Worm (Caenorhabditis elegans) whole organism, L3 larva: ENCODE measurements around the gene str-153.

ENCODE experiments used
- R02D3.7 ChIP-seq: fragments of 150-350 bp; optimal IDR thresholded peaks from 2 replicates; lab custom pipeline; 2014; ENCODE audit warnings: missing biosample characterization, missing genetic modification characterization
- aly-2 ChIP-seq: fragments of 150-350 bp; optimal IDR thresholded peaks from 2 replicates; lab custom pipeline; 2014; ENCODE audit warnings: missing biosample characterization, missing genetic modification characterization
- ama-1 ChIP-seq: fragments of 150-350 bp; optimal IDR thresholded peaks from 2 replicates; lab custom pipeline; 2018
- ceh-16 ChIP-seq: sonication (generic microtip); optimal IDR thresholded peaks from 2 replicates; lab custom pipeline; 2017; ENCODE audit warnings: missing biosample characterization, missing genetic modification characterization
- ceh-28 ChIP-seq: fragments of 150-350 bp; optimal IDR thresholded peaks from 2 replicates; lab custom pipeline; 2014; ENCODE audit warnings: missing biosample characterization, missing genetic modification reagents, missing genetic modification characterization
- ceh-82 ChIP-seq: fragments of 150-350 bp; optimal IDR thresholded peaks from 2 replicates; lab custom pipeline; 2014; ENCODE audit warnings: missing biosample characterization, missing genetic modification characterization
- ceh-9 ChIP-seq: sonication (generic microtip); optimal IDR thresholded peaks from 2 replicates; lab custom pipeline; 2018; ENCODE audit warnings: missing biosample characterization, missing genetic modification characterization
- egl-27 ChIP-seq: sonication (generic microtip); optimal IDR thresholded peaks from 4 replicates; lab custom pipeline; 2017; ENCODE audit warnings: missing biosample characterization, missing genetic modification reagents, missing genetic modification characterization
- egl-5 ChIP-seq: fragments of 150-350 bp; optimal IDR thresholded peaks from 2 replicates; lab custom pipeline; 2017; ENCODE audit warnings: missing biosample characterization, missing genetic modification reagents, missing genetic modification characterization, inconsistent platforms
- elt-2 ChIP-seq: sonication (generic microtip); optimal IDR thresholded peaks from 2 replicates; lab custom pipeline; 2016; ENCODE audit warnings: missing genetic modification reagents, mild to moderate bottlenecking, missing genetic modification characterization, missing compliant biosample characterization
- elt-3 ChIP-seq, 3 experiments: fragments of 150-350 bp in 1 of 3; sonication (generic microtip) in 2 of 3; optimal IDR thresholded peaks; 2 replicates in 2 of 3; 4 replicates in 1 of 3; lab custom pipeline; 2014 to 2017; ENCODE audit warnings: missing biosample characterization in 3 of 3, missing genetic modification characterization in 3 of 3
- fos-1 ChIP-seq: fragments of 150-350 bp; optimal IDR thresholded peaks from 2 replicates; lab custom pipeline; 2014; ENCODE audit warnings: missing biosample characterization, missing genetic modification characterization
- hmg-11 ChIP-seq: sonication (generic microtip); optimal IDR thresholded peaks from 2 replicates; lab custom pipeline; 2016; ENCODE audit warnings: missing genetic modification characterization, missing compliant biosample characterization
- jun-1 ChIP-seq: fragments of 150-350 bp; optimal IDR thresholded peaks from 2 replicates; lab custom pipeline; 2014; ENCODE audit warnings: missing biosample characterization, missing genetic modification reagents, missing genetic modification characterization
- lin-15B ChIP-seq: fragments of 150-350 bp; optimal IDR thresholded peaks from 2 replicates; lab custom pipeline; 2014; ENCODE audit warnings: missing biosample characterization, missing genetic modification characterization
- lin-39 ChIP-seq: fragments of 150-350 bp; optimal IDR thresholded peaks from 2 replicates; lab custom pipeline; 2018; ENCODE audit warnings: missing biosample characterization, missing genetic modification reagents, missing genetic modification characterization
- mdl-1 ChIP-seq: fragments of 150-350 bp; optimal IDR thresholded peaks from 2 replicates; lab custom pipeline; 2014; ENCODE audit warnings: missing biosample characterization, missing genetic modification characterization
- mml-1 ChIP-seq: fragments of 150-350 bp; sonication (generic microtip); optimal IDR thresholded peaks from 3 replicates; lab custom pipeline; 2014; ENCODE audit warnings: missing biosample characterization, missing genetic modification characterization
- nfya-1 ChIP-seq: sonication (generic microtip); optimal IDR thresholded peaks from 2 replicates; lab custom pipeline; 2017; ENCODE audit warnings: missing genetic modification characterization, mild to moderate bottlenecking, missing compliant biosample characterization, antibody characterized with exemption, moderate library complexity; ENCODE audit not compliant: insufficient read depth
- nhr-12 ChIP-seq: fragments of 150-350 bp; optimal IDR thresholded peaks from 2 replicates; lab custom pipeline; 2014; ENCODE audit warnings: missing biosample characterization, missing genetic modification characterization
- nhr-23 ChIP-seq: fragments of 150-350 bp; optimal IDR thresholded peaks from 2 replicates; lab custom pipeline; 2014; ENCODE audit warnings: missing biosample characterization, missing genetic modification reagents, missing genetic modification characterization
- nhr-237 ChIP-seq: fragments of 150-350 bp; optimal IDR thresholded peaks from 2 replicates; lab custom pipeline; 2014; ENCODE audit warnings: missing biosample characterization, missing genetic modification characterization
- nhr-67 ChIP-seq: fragments of 150-350 bp; optimal IDR thresholded peaks from 2 replicates; lab custom pipeline; 2014; ENCODE audit warnings: missing biosample characterization, missing genetic modification characterization
- nhr-77 ChIP-seq: fragments of 150-350 bp; optimal IDR thresholded peaks from 2 replicates; lab custom pipeline; 2014; ENCODE audit warnings: missing biosample characterization, missing genetic modification characterization
- pha-4 ChIP-seq: fragments of 150-350 bp; optimal IDR thresholded peaks from 2 replicates; lab custom pipeline; 2014; ENCODE audit warnings: missing biosample characterization, missing genetic modification reagents, missing genetic modification characterization
- pqm-1 ChIP-seq: fragments of 150-350 bp; optimal IDR thresholded peaks from 2 replicates; lab custom pipeline; 2017; ENCODE audit warnings: missing biosample characterization, missing genetic modification characterization, inconsistent platforms
- snpc-4 ChIP-seq: fragments of 150-350 bp; optimal IDR thresholded peaks from 2 replicates; lab custom pipeline; 2014; ENCODE audit warnings: missing biosample characterization, missing genetic modification characterization
- tbx-2 ChIP-seq: sonication (generic microtip); optimal IDR thresholded peaks from 2 replicates; lab custom pipeline; 2016; ENCODE audit warnings: mild to moderate bottlenecking, missing genetic modification characterization, missing compliant biosample characterization
- unc-39 ChIP-seq: sonication (generic microtip); optimal IDR thresholded peaks from 4 replicates; lab custom pipeline; 2017; ENCODE audit warnings: missing biosample characterization, missing genetic modification characterization
- zag-1 ChIP-seq: fragments of 150-350 bp; optimal IDR thresholded peaks from 2 replicates; lab custom pipeline; 2014; ENCODE audit warnings: missing biosample characterization, missing genetic modification characterization
- ztf-11 ChIP-seq: fragments of 150-350 bp; optimal IDR thresholded peaks from 2 replicates; lab custom pipeline; 2014; ENCODE audit warnings: missing biosample characterization, missing genetic modification characterization

The str-153 gene

ce11 chrIV:4981027-4981426 is 46.8 kb downstream of the str-153 start, which contains the start of gene srz-24:
Gene srz-24, minus strand, starts transcription at chrIV:4981127.
- TF ChIP-seq nhr-237 (tag; lab: Kevin White, UChicago) (no peak), ceh-16 (no peak), nhr-12 (tag; lab: Kevin White, UChicago) (no peak), ceh-82 (no peak), hmg-11 (tag; lab: Kevin White, UChicago) (no peak), ceh-9 (tag; lab: Kevin White, UChicago) (no peak), nhr-67 (tag; lab: Kevin White, UChicago) (no peak), egl-27 (tag; lab: Kevin White, UChicago) (no peak), aly-2 (no peak), egl-5 (tag; lab: Kevin White, UChicago) (no peak), pha-4 (tag; lab: Kevin White, UChicago) (no peak), lin-39 (tag; lab: Kevin White, UChicago) (no peak), lin-15B (no peak), tbx-2 (no peak), ceh-28 (tag; lab: Kevin White, UChicago) (no peak), mml-1 (tag; lab: Kevin White, UChicago) (no peak), pqm-1 (tag; lab: Kevin White, UChicago) (no peak), fos-1 (tag; lab: Kevin White, UChicago) (no peak)

ce11 chrIV:4982477-4982876 is 48.3 kb downstream of the str-153 start, which contains the start of gene E03H12.4:
Gene E03H12.4, plus strand, starts transcription at chrIV:4982596.
- TF ChIP-seq ceh-82 (no peak), pha-4 (tag; lab: Kevin White, UChicago) (no peak), ztf-11 (no peak), mdl-1 (tag; lab: Kevin White, UChicago) (no peak)

- no peak for TF ChIP-seq ama-1 (lab: Kevin White, UChicago)
Measured at ce11 chrIV:4983746-4984145, 49.5 kb downstream of the str-153 start, which contains the start of gene clec-176. Gene clec-176, plus strand, starts transcription at chrIV:4984046.

DNA sequence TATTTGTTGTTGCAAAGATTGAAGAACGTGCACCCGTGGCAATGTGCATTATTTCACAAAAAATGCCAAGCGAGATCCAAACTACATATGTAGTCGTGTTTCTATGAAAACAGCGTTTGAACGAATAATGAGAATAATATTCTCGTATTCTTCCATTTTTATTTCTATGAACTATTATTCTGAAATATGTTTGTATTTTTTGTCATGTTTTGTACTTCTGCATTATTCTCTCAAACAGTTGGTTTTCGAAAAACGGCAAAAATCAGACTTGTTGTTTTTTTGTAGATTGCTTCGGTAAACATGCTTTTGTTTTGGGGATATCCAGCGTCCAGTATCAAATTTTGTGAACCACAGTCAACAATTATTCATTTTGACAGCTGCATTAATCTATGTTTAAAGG is 52.0 kb downstream of the str-153 start, which contains the start of gene clec-177:
Gene clec-177 (plus strand): TSS at position 301 of the 400 bp plus-strand sequence.
- TF ChIP-seq mdl-1 (tag; lab: Kevin White, UChicago): no peak
- no peak for TF ChIP-seq nfya-1
- no peak for TF ChIP-seq zag-1 (tag; lab: Kevin White, UChicago)
- TF ChIP-seq snpc-4: no peak
- no peak for TF ChIP-seq nhr-23
- TF ChIP-seq pqm-1 (tag; lab: Kevin White, UChicago): no peak
- no peak for TF ChIP-seq ztf-11
- no peak for TF ChIP-seq pha-4 (tag; lab: Kevin White, UChicago)
- no peak for TF ChIP-seq unc-39
- TF ChIP-seq egl-5 (tag; lab: Kevin White, UChicago): no peak
- TF ChIP-seq R02D3.7: no peak
- no peak for TF ChIP-seq elt-3 (tag; optimal IDR thresholded peaks at IDR 0.05; lab: Kevin White, UChicago)
- TF ChIP-seq nhr-77 (tag; lab: Kevin White, UChicago): no peak
- TF ChIP-seq ceh-9 (tag; lab: Kevin White, UChicago): no peak
- TF ChIP-seq jun-1 (tag; lab: Kevin White, UChicago): no peak
- TF ChIP-seq elt-2 (tag; lab: Kevin White, UChicago): no peak
